Fruit fly (Drosophila melanogaster) whole organism, embryonic: Measurements from ENCODE around the gene CG17264.

Experiments
- BEAF-32 ChIP-seq: fragments of 200-800 bp; sonication (Bioruptor generic); optimal IDR thresholded peaks from 3 replicates; lab custom pipeline; 2017; ENCODE audit warnings: missing biosample characterization, missing genetic modification characterization, mild to moderate bottlenecking, moderate library complexity, missing genetic modification reagents
- CG10147 ChIP-seq: fragments of 200-800 bp; sonication (Bioruptor generic); optimal IDR thresholded peaks from 2 replicates; lab custom pipeline; 2019; ENCODE audit warnings: missing biosample characterization, mild to moderate bottlenecking, missing genetic modification characterization, moderate library complexity
- CG11696 ChIP-seq: fragments of 200-800 bp; sonication (Bioruptor generic); IDR thresholded peaks from 2 replicates; pipeline ENCODE4 v1.3.6; 2022; ENCODE audit warnings: missing biosample characterization, missing genetic modification characterization
- CG1233 ChIP-seq: fragments of 200-800 bp; sonication (Bioruptor generic); optimal IDR thresholded peaks from 4 replicates; lab custom pipeline; 2018; ENCODE audit warnings: missing biosample characterization, mild to moderate bottlenecking, missing genetic modification characterization
- CG14441 ChIP-seq: fragments of 200-800 bp; sonication (Bioruptor generic); IDR thresholded peaks from 2 replicates; pipeline ENCODE4 v1.3.6; 2022; ENCODE audit warnings: missing biosample characterization, missing genetic modification characterization
- CG15514 ChIP-seq: fragments of 200-800 bp; sonication (Bioruptor generic); optimal IDR thresholded peaks from 3 replicates; lab custom pipeline; 2017; ENCODE audit warnings: missing biosample characterization, missing genetic modification characterization, mild to moderate bottlenecking, moderate library complexity, missing genetic modification reagents
- CG1647 ChIP-seq: fragments of 200-800 bp; sonication (Bioruptor generic); optimal IDR thresholded peaks from 3 replicates; lab custom pipeline; 2016; ENCODE audit warnings: missing biosample characterization, missing genetic modification characterization
- CG16863 ChIP-seq: fragments of 200-800 bp; sonication (Bioruptor generic); optimal IDR thresholded peaks from 3 replicates; lab custom pipeline; 2016; ENCODE audit warnings: missing biosample characterization, missing genetic modification characterization
- CG18599 ChIP-seq: fragments of 200-800 bp; sonication (Bioruptor generic); optimal IDR thresholded peaks from 3 replicates; lab custom pipeline; 2017; ENCODE audit warnings: missing biosample characterization, missing genetic modification characterization, mild to moderate bottlenecking, moderate library complexity, missing genetic modification reagents
- CG18764 ChIP-seq: fragments of 200-800 bp; sonication (Bioruptor generic); optimal IDR thresholded peaks from 3 replicates; lab custom pipeline; 2016; ENCODE audit warnings: missing biosample characterization, missing genetic modification characterization
- CG2120 ChIP-seq: fragments of 200-800 bp; sonication (Bioruptor generic); optimal IDR thresholded peaks from 3 replicates; lab custom pipeline; 2016; ENCODE audit warnings: missing biosample characterization, missing genetic modification characterization
- CG2199 ChIP-seq: fragments of 200-800 bp; sonication (Bioruptor generic); IDR thresholded peaks from 3 replicates; pipeline ENCODE4 v1.3.6; 2022; ENCODE audit warnings: missing biosample characterization, missing genetic modification characterization
- CG3163 ChIP-seq: fragments of 200-800 bp; sonication (Bioruptor generic); optimal IDR thresholded peaks from 3 replicates; lab custom pipeline; 2016; ENCODE audit warnings: missing biosample characterization, missing genetic modification characterization
- CG32772 ChIP-seq: fragments of 200-800 bp; sonication (Bioruptor generic); IDR thresholded peaks from 2 replicates; pipeline ENCODE4 v1.3.6; 2022; ENCODE audit warnings: missing biosample characterization, missing genetic modification characterization
- CG3407 ChIP-seq: fragments of 200-800 bp; sonication (Bioruptor generic); optimal IDR thresholded peaks from 2 replicates; lab custom pipeline; 2018; ENCODE audit warnings: missing biosample characterization, mild to moderate bottlenecking, missing genetic modification characterization
- CG4282 ChIP-seq: fragments of 200-800 bp; sonication (Bioruptor generic); optimal IDR thresholded peaks from 2 replicates; lab custom pipeline; 2016; ENCODE audit warnings: missing biosample characterization, missing genetic modification characterization
- CG43689 ChIP-seq: fragments of 200-800 bp; sonication (Bioruptor generic); IDR thresholded peaks from 2 replicates; pipeline ENCODE4 v1.3.6; 2022; ENCODE audit warnings: missing biosample characterization, missing genetic modification characterization
- CG6683 ChIP-seq: fragments of 200-800 bp; sonication (Bioruptor generic); optimal IDR thresholded peaks from 2 replicates; lab custom pipeline; 2017; ENCODE audit warnings: missing biosample characterization, mild to moderate bottlenecking, missing genetic modification characterization, missing genetic modification reagents
- CG6854 ChIP-seq: fragments of 200-800 bp; sonication (Bioruptor generic); optimal IDR thresholded peaks from 3 replicates; lab custom pipeline; 2017; ENCODE audit warnings: missing biosample characterization, mild to moderate bottlenecking, missing genetic modification characterization
- CG7357 ChIP-seq: fragments of 200-800 bp; sonication (Bioruptor generic); IDR thresholded peaks from 3 replicates; pipeline ENCODE4 v1.3.6; 2022; ENCODE audit warnings: missing biosample characterization, missing genetic modification characterization
- CG7745 ChIP-seq: fragments of 200-800 bp; sonication (Bioruptor generic); optimal IDR thresholded peaks from 2 replicates; lab custom pipeline; 2018; ENCODE audit warnings: missing biosample characterization, mild to moderate bottlenecking, missing genetic modification characterization, moderate library complexity
- Dip3 ChIP-seq: fragments of 200-800 bp; sonication (Bioruptor generic); optimal IDR thresholded peaks from 3 replicates; lab custom pipeline; 2016; ENCODE audit warnings: missing biosample characterization, missing genetic modification characterization
- H15 ChIP-seq: fragments of 200-800 bp; sonication (Bioruptor generic); IDR thresholded peaks from 3 replicates; pipeline ENCODE4 v1.3.6; 2022; ENCODE audit warnings: missing biosample characterization, missing genetic modification characterization
- HLHmδ ChIP-seq: fragments of 200-800 bp; sonication (Bioruptor generic); optimal IDR thresholded peaks from 2 replicates; lab custom pipeline; 2018; ENCODE audit warnings: missing biosample characterization, mild to moderate bottlenecking, missing genetic modification characterization, moderate library complexity
- Kr ChIP-seq: fragments of 200-800 bp; sonication (Bioruptor generic); optimal IDR thresholded peaks from 2 replicates; lab custom pipeline; 2017; ENCODE audit warnings: missing biosample characterization, mild to moderate bottlenecking, missing genetic modification characterization
- Lhr ChIP-seq: fragments of 200-800 bp; sonication (Bioruptor generic); optimal IDR thresholded peaks from 3 replicates; lab custom pipeline; 2017; ENCODE audit warnings: mild to moderate bottlenecking, missing biosample characterization, missing genetic modification reagents, missing genetic modification characterization
- MTF-1 ChIP-seq: fragments of 200-800 bp; sonication (Bioruptor generic); optimal IDR thresholded peaks from 2 replicates; lab custom pipeline; 2018; ENCODE audit warnings: missing biosample characterization, mild to moderate bottlenecking, missing genetic modification characterization, borderline replicate concordance
- Mes4 ChIP-seq: fragments of 200-800 bp; sonication (Bioruptor generic); optimal IDR thresholded peaks from 2 replicates; lab custom pipeline; 2016; ENCODE audit warnings: missing biosample characterization, missing genetic modification characterization
- NfI ChIP-seq: fragments of 200-800 bp; sonication (Bioruptor generic); optimal IDR thresholded peaks from 3 replicates; lab custom pipeline; 2018; ENCODE audit warnings: missing biosample characterization, mild to moderate bottlenecking, missing genetic modification characterization, moderate library complexity
- PHDP ChIP-seq: fragments of 200-800 bp; sonication (Bioruptor generic); optimal IDR thresholded peaks from 3 replicates; lab custom pipeline; 2018; ENCODE audit warnings: missing biosample characterization, mild to moderate bottlenecking, missing genetic modification characterization, moderate library complexity
- Pdp1 ChIP-seq, 2 experiments: fragments of 200-800 bp; sonication (Bioruptor generic); optimal IDR thresholded peaks; 3 replicates each; lab custom pipeline; 2016; ENCODE audit warnings: missing biosample characterization in 2 of 2, missing genetic modification characterization in 2 of 2, mild to moderate bottlenecking in 1 of 2, moderate library complexity in 1 of 2
- Poxn ChIP-seq: fragments of 200-800 bp; sonication (Bioruptor generic); IDR thresholded peaks from 2 replicates; pipeline ENCODE4 v1.3.6; 2022; ENCODE audit warnings: missing biosample characterization, missing genetic modification characterization
- Rx ChIP-seq: fragments of 200-800 bp; sonication (Bioruptor generic); IDR thresholded peaks from 2 replicates; pipeline ENCODE4 v1.3.6; 2022; ENCODE audit warnings: missing biosample characterization, missing genetic modification characterization
- Scr ChIP-seq: fragments of 200-800 bp; sonication (Bioruptor generic); IDR thresholded peaks from 2 replicates; pipeline ENCODE4 v1.3.6; 2022; ENCODE audit warnings: missing biosample characterization, missing genetic modification characterization; ENCODE audit not compliant: partially characterized antibody
- Side ChIP-seq: fragments of 200-800 bp; sonication (Bioruptor generic); optimal IDR thresholded peaks from 2 replicates; lab custom pipeline; 2016; ENCODE audit warnings: missing biosample characterization, missing genetic modification characterization
- Sox102F ChIP-seq: fragments of 200-800 bp; sonication (Bioruptor generic); optimal IDR thresholded peaks from 2 replicates; lab custom pipeline; 2018; ENCODE audit warnings: missing biosample characterization, mild to moderate bottlenecking, missing genetic modification characterization, moderate library complexity
- az2 ChIP-seq: fragments of 200-800 bp; sonication (Bioruptor generic); optimal IDR thresholded peaks from 3 replicates; lab custom pipeline; 2016; ENCODE audit warnings: missing biosample characterization, missing genetic modification characterization
- chn ChIP-seq: fragments of 200-800 bp; sonication (Bioruptor generic); optimal IDR thresholded peaks from 2 replicates; lab custom pipeline; 2016; ENCODE audit warnings: missing biosample characterization, missing genetic modification characterization
- esg ChIP-seq: fragments of 200-800 bp; sonication (Bioruptor generic); conservative IDR thresholded peaks from 2 replicates; pipeline ENCODE4 v1.3.6; 2022; ENCODE audit warnings: missing biosample characterization, missing genetic modification characterization
- fd3F ChIP-seq: fragments of 200-800 bp; sonication (Bioruptor generic); optimal IDR thresholded peaks from 2 replicates; lab custom pipeline; 2018; ENCODE audit warnings: missing biosample characterization, mild to moderate bottlenecking, missing genetic modification characterization, moderate library complexity
- gt ChIP-seq: fragments of 200-800 bp; sonication (Bioruptor generic); IDR thresholded peaks from 2 replicates; pipeline ENCODE4 v1.3.6; 2022; ENCODE audit warnings: missing biosample characterization, missing genetic modification characterization
- h ChIP-seq: fragments of >200 bp; optimal IDR thresholded peaks from 2 replicates; lab custom pipeline; 2017
- ham ChIP-seq: fragments of 200-800 bp; sonication (Bioruptor generic); IDR thresholded peaks from 2 replicates; pipeline ENCODE4 v1.3.6; 2022; ENCODE audit warnings: missing biosample characterization, missing genetic modification characterization
- ind ChIP-seq: fragments of 200-800 bp; sonication (Bioruptor generic); optimal IDR thresholded peaks from 3 replicates; lab custom pipeline; 2016; ENCODE audit warnings: missing biosample characterization, missing genetic modification characterization
- lmd ChIP-seq: fragments of 200-800 bp; sonication (Bioruptor generic); IDR thresholded peaks from 2 replicates; pipeline ENCODE4 v1.3.6; 2022; ENCODE audit warnings: missing biosample characterization, missing genetic modification characterization
- lola ChIP-seq, 3 experiments: fragments of >200 bp in 2 of 3; fragments of 200-800 bp in 1 of 3; sonication (Bioruptor generic) in 1 of 3; optimal IDR thresholded peaks; 2 replicates each; lab custom pipeline; 2017 to 2019; ENCODE audit warnings: missing biosample characterization in 3 of 3, missing genetic modification characterization in 3 of 3, mild to moderate bottlenecking in 1 of 3, moderate library complexity in 1 of 3
- sens-2 ChIP-seq: fragments of 200-800 bp; sonication (Bioruptor generic); IDR thresholded peaks from 2 replicates; pipeline ENCODE4 v1.3.6; 2022; ENCODE audit warnings: missing biosample characterization, missing genetic modification characterization
- sr ChIP-seq: fragments of 200-800 bp; sonication (Bioruptor generic); IDR thresholded peaks from 3 replicates; pipeline ENCODE4 v1.3.6; 2022; ENCODE audit warnings: missing biosample characterization, missing genetic modification characterization
- ssp ChIP-seq: fragments of 200-800 bp; sonication (Bioruptor generic); IDR thresholded peaks from 2 replicates; pipeline ENCODE4 v1.3.6; 2022; ENCODE audit warnings: missing biosample characterization, missing genetic modification characterization
- unpg ChIP-seq: fragments of 200-800 bp; sonication (Bioruptor generic); optimal IDR thresholded peaks from 3 replicates; lab custom pipeline; 2018; ENCODE audit warnings: missing biosample characterization, mild to moderate bottlenecking, missing genetic modification characterization, moderate library complexity
- zfh1 ChIP-seq: fragments of 200-800 bp; sonication (Bioruptor generic); IDR thresholded peaks from 3 replicates; pipeline ENCODE4 v1.3.6; 2022; ENCODE audit warnings: missing biosample characterization, missing genetic modification characterization

Gene CG17264

dm6 chr2L:3037153-3037579, 18.9 kb downstream of the CG17264 start, which contains the start of the genes CG17260 and SerRS (continued):
- TF ChIP-seq sr (no peak), Dip3 (GFP tag; lab: Kevin White, UChicago) (peak; percentile 97), CG18764 (GFP tag; lab: Kevin White, UChicago) (peak; percentile 89), lmd (peak; percentile 96), CG18599 (GFP tag; lab: Kevin White, UChicago) (peak; percentile 93), HLHmδ (no peak), Poxn (GFP tag; lab: Robert Waterston, UW) (peak; percentile 80), CG2199 (GFP tag; lab: Robert Waterston, UW) (0 out of 3 replicates have a peak, but pooled peaks have one; percentile 57), CG1233 (GFP tag; lab: Kevin White, UChicago) (peak; percentile 87), h (lab: Kevin White, UChicago) (no peak), CG7745 (no peak), CG6683 (GFP tag; lab: Kevin White, UChicago) (peak; percentile 78), CG7357 (GFP tag; lab: Robert Waterston, UW) (peak; percentile 86), Pdp1 (GFP tag; optimal IDR thresholded peaks at IDR 0.05; lab: Kevin White, UChicago) (peak; percentile 91 to 95), Sox102F (GFP tag; lab: Kevin White, UChicago) (peak; percentile 93), Lhr (GFP tag; lab: Kevin White, UChicago) (no peak), CG1647 (GFP tag; lab: Kevin White, UChicago) (peak; percentile 89), Side (GFP tag; lab: Kevin White, UChicago) (peak; percentile 90), lola (GFP tag; optimal IDR thresholded peaks at IDR 0.05; lab: Kevin White, UChicago) (peak in 1 of 3 experiments; percentile 87), fd3F (GFP tag; lab: Kevin White, UChicago) (peak; percentile 92), chn (GFP tag; lab: Kevin White, UChicago) (peak; percentile 95), sens-2 (GFP tag; lab: Robert Waterston, UW) (peak; percentile 45; the same call in 1 of the 2 replicates), NfI (GFP tag; lab: Kevin White, UChicago) (peak; percentile 93), ham (GFP tag; lab: Robert Waterston, UW) (peak; percentile 77), zfh1 (peak; percentile 91), CG3407 (peak; percentile 84), PHDP (tag; lab: Kevin White, UChicago) (peak; percentile 89), CG43689 (GFP tag; lab: Robert Waterston, UW) (peak; percentile 77), CG15514 (peak; percentile 88), esg (GFP tag; lab: Robert Waterston, UW) (peak; percentile 96), CG32772 (GFP tag; lab: Robert Waterston, UW) (peak; percentile 96), gt (GFP tag; lab: Robert Waterston, UW) (peak; percentile 75; the same call in 1 of the 2 replicates), CG11696 (GFP tag; lab: Robert Waterston, UW) (no peak), Scr (GFP tag; lab: Robert Waterston, UW) (peak; percentile 67), MTF-1 (GFP tag; lab: Kevin White, UChicago) (peak; percentile 34), CG6854 (GFP tag; lab: Kevin White, UChicago) (peak; percentile 52), unpg (GFP tag; lab: Kevin White, UChicago) (peak; percentile 94), Rx (GFP tag; lab: Robert Waterston, UW) (peak; percentile 85), CG2120 (peak; percentile 98), ssp (peak; percentile 90), CG4282 (GFP tag; lab: Kevin White, UChicago) (peak; percentile 54), CG3163 (GFP tag; lab: Kevin White, UChicago) (peak; percentile 73), az2 (GFP tag; lab: Kevin White, UChicago) (peak; percentile 92), ind (GFP tag; lab: Kevin White, UChicago) (peak; percentile 96), BEAF-32 (GFP tag; lab: Kevin White, UChicago) (peak; percentile 70), Kr (GFP tag; lab: Kevin White, UChicago) (no peak), Mes4 (GFP tag; lab: Kevin White, UChicago) (peak; percentile 75), H15 (GFP tag; lab: Robert Waterston, UW) (peak; percentile 86), CG10147 (peak; percentile 90), CG14441 (GFP tag; lab: Robert Waterston, UW) (peak; percentile 93), CG16863 (GFP tag; lab: Kevin White, UChicago) (peak; percentile 88)
